Fruit fly (Drosophila melanogaster): ENCODE data around the gene hzg.

Gene hzg

dm6 chr3L:15976758-15977157, 27.8 kb downstream of the hzg start, which contains the start of gene CG17029:
TSS of gene CG17029 (plus strand) at chr3L:15976870.
- TF ChIP-seq CG7368 (GFP tag; optimal IDR thresholded peaks at IDR 0.05) (no peak), Ets96B (tag; optimal IDR thresholded peaks at IDR 0.05) (no peak), CG16779 (tag; optimal IDR thresholded peaks at IDR 0.05) (peak; percentile 6), Sox15 (GFP tag; optimal IDR thresholded peaks at IDR 0.05) (no peak), ss (GFP tag; optimal IDR thresholded peaks at IDR 0.05) (no peak), Blimp-1 (GFP tag; optimal IDR thresholded peaks at IDR 0.05) (no peak), CG8632 (GFP tag; optimal IDR thresholded peaks at IDR 0.05) (no peak), Eip78C (GFP tag) (peak; percentile 14), CG10669 (GFP tag; optimal IDR thresholded peaks at IDR 0.05) (no peak), topi (GFP tag; optimal IDR thresholded peaks at IDR 0.05) (no peak), spab (GFP tag; optimal IDR thresholded peaks at IDR 0.05) (no peak)

DNA sequence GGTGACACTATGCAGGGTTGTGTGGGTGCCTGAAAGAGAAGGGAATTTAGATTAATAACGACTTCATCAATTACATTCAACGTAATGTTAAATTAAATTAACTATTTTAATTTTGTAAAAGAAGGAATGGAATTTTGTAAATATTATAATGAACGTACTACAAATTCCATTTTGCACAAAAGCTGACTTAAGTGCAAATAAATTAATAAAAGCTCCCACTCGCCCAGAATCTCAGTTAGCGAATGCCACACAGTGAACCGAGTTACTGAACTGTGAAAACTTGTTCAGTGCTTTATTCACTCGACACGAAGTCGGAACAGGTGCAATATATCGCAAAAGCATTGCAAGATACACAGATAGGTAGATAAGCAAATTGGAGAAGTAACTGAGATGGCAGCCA, 29.5 kb downstream of the hzg start, which contains the start of gene CG17026:
Gene CG17026, plus strand, starts transcription at position 301 of the 400 bp plus-strand sequence.
- TF ChIP-seq lz (GFP tag; optimal IDR thresholded peaks at IDR 0.05) (no peak), achi (GFP tag; optimal IDR thresholded peaks at IDR 0.05) (no peak), spab (GFP tag; optimal IDR thresholded peaks at IDR 0.05) (no peak), CG6808 (GFP tag; optimal IDR thresholded peaks at IDR 0.05) (no peak), Sox15 (GFP tag; optimal IDR thresholded peaks at IDR 0.05) (no peak), OdsH (GFP tag; optimal IDR thresholded peaks at IDR 0.05) (no peak)

DNA sequence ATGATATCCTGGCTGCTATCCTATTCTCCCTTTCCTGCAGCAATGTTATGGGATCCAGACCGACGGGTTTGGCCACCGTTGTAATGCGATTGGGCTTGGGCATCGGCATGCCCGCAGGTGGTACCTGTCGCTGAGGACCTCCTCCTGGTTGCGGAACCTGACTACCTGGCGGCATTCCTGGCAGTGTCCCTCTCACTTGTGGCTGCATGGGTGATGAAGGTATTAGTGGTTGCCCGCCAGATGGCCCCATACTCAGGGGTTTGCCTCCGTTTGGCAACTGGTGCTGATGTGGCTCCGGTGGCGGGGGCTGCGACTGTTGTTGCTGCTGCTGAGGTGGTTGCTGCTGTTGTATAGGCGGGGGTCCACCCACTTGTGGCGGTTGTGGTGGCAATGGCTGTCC, 30.4 kb downstream of the hzg start:
- no peak for TF ChIP-seq Ets96B (tag; optimal IDR thresholded peaks at IDR 0.05)
- no peak for TF ChIP-seq CG6276 (GFP tag; optimal IDR thresholded peaks at IDR 0.05)
- no peak for TF ChIP-seq Sox102F (GFP tag; optimal IDR thresholded peaks at IDR 0.05)
- TF ChIP-seq Ets21C (GFP tag; optimal IDR thresholded peaks at IDR 0.05), result no peak
- no peak for TF ChIP-seq Met (GFP tag; optimal IDR thresholded peaks at IDR 0.05)
- no peak for TF ChIP-seq CG8632 (GFP tag; optimal IDR thresholded peaks at IDR 0.05)
- no peak for TF ChIP-seq CG10631 (GFP tag; optimal IDR thresholded peaks at IDR 0.05)
- TF ChIP-seq CG6792 (GFP tag; optimal IDR thresholded peaks at IDR 0.05), result no peak
- TF ChIP-seq net (GFP tag; optimal IDR thresholded peaks at IDR 0.05), result no peak
- TF ChIP-seq CG31627 (GFP tag; optimal IDR thresholded peaks at IDR 0.05), result no peak
- no peak for TF ChIP-seq CG32006 (GFP tag; optimal IDR thresholded peaks at IDR 0.05)
- no peak for TF ChIP-seq CG6163 (GFP tag; IDR thresholded peaks at IDR 0.05)
- TF ChIP-seq Lpt (GFP tag; optimal IDR thresholded peaks at IDR 0.05), result no peak
- TF ChIP-seq CG11902 (GFP tag; optimal IDR thresholded peaks at IDR 0.05), result no peak
- TF ChIP-seq Gug (GFP tag; IDR thresholded peaks at IDR 0.05), result no peak
- TF ChIP-seq achi (GFP tag; optimal IDR thresholded peaks at IDR 0.05), result no peak
- no peak for TF ChIP-seq Sox15 (GFP tag; optimal IDR thresholded peaks at IDR 0.05)

DNA sequence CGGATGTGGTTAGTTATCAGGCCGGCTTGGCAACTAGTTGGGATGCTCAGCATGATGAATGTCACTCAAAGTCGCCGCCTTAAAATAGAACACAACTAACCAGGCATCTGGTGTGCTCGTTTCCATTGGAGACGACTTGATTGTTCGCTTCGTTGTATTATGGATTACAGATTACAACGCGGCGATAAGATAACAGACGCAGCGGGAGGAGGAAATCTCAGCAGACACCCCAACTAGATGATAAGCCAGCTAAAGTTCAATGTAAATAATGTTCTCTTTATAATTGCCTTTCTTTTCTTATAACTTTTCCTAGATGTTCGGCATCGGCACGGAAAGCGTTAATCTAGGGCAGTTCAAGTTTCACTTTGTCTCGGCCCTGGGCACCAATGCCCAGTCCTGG, 35.9 kb downstream of the hzg start:
- peak; percentile 93 for TF ChIP-seq svp (GFP tag)
- no peak for TF ChIP-seq CG4318 (GFP tag; optimal IDR thresholded peaks at IDR 0.05)

DNA sequence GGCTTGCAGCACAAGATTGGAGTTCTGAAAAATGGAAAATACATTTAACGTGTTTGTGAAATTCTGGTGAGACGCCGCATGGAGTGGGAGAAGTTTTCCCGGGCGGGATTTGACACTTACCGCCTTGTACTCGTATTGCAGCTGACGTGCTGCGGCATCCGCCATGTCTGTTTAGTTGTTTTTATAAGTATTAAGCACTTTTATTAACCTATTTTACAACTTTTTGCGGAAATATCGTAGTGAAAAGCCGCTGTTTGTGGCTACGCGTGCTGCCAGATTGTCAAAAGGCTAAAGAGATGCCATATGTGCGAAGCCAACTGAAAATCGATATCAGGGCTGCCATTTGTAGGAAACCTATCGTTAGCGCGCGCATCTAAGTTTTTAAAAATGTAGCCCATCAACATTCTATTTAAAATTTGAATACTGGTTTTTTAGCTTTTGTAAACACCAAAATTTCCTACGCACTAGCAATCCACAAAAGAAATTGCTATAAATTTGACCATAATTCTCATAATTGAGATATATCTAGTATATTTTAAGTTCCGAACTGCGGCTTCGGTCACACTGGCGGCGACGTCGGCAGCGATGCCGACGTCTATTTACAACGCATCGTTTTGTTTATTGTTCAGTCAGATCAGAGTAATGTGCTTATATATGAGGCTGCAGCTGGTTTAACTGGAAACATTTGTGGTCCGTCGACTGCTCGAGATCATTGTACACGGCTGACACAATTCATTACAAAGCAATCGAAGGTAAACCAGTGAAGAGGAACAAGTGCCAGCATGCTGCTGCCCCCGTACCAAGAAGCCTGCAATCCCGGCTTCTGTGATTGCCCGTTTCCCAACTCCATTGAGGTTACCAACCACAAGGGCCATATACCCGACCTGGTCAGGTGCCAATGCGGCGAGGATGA, 36.7 kb downstream of the hzg start, which contains the start of the genes Brr2 and CG10516:
Gene Brr2, minus strand, starts transcription at position 285 of the 913 bp plus-strand sequence.
Gene CG10516, plus strand, starts transcription at position 617 of the 913 bp plus-strand sequence.
- peak; percentile 29 for TF ChIP-seq CG3032 (tag; optimal IDR thresholded peaks at IDR 0.05)
- TF ChIP-seq acj6 (GFP tag; optimal IDR thresholded peaks at IDR 0.05), result no peak
- peak; percentile 28 for TF ChIP-seq CG8319 (GFP tag; optimal IDR thresholded peaks at IDR 0.05)
- TF ChIP-seq salr (GFP tag; optimal IDR thresholded peaks at IDR 0.05), result no peak
- TF ChIP-seq esn (GFP tag; optimal IDR thresholded peaks at IDR 0.05), result peak; percentile 33
- no peak for TF ChIP-seq pdm3 (GFP tag; optimal IDR thresholded peaks at IDR 0.05)
- peak; percentile 31 for TF ChIP-seq CG31627 (GFP tag; optimal IDR thresholded peaks at IDR 0.05)
- TF ChIP-seq CG10669 (GFP tag; optimal IDR thresholded peaks at IDR 0.05), result no peak
- peak; percentile 98 for TF ChIP-seq fkh (GFP tag; optimal IDR thresholded peaks at IDR 0.05)
- peak in 1 of 2 experiments; percentile 37 for TF ChIP-seq ss (GFP tag; optimal IDR thresholded peaks at IDR 0.05)
- TF ChIP-seq Sox14 (GFP tag; optimal IDR thresholded peaks at IDR 0.05), result peak; percentile 54

Data from whole organism, prepupa.